Worm (Caenorhabditis elegans) whole organism, midembryonic: ENCODE results near the gene dph-5.

Source experiments
- cog-1 ChIP-seq: sonication (generic microtip); optimal IDR thresholded peaks from 2 replicates; lab custom pipeline; 2016; ENCODE audit warnings: missing genetic modification characterization, missing compliant biosample characterization
- flt-1 ChIP-seq: fragments of 200-800 bp; sonication (Bioruptor generic); IDR thresholded peaks from 2 replicates; pipeline ENCODE4 v1.3.6; 2022; ENCODE audit warnings: missing genetic modification characterization, missing compliant biosample characterization
- klf-2 ChIP-seq: fragments of 200-800 bp; sonication (Bioruptor generic); conservative IDR thresholded peaks from 2 replicates; pipeline ENCODE4 v1.3.6; 2022; ENCODE audit warnings: missing genetic modification reagents, missing genetic modification characterization, missing compliant biosample characterization
- ref-1 ChIP-seq: fragments of 200-800 bp; sonication (Bioruptor generic); conservative IDR thresholded peaks from 2 replicates; pipeline ENCODE4 v1.3.6; 2022; ENCODE audit warnings: missing genetic modification reagents, missing genetic modification characterization, missing compliant biosample characterization
- tab-1 ChIP-seq: fragments of 200-800 bp; sonication (Bioruptor generic); IDR thresholded peaks from 2 replicates; pipeline ENCODE4 v1.3.6; 2022; ENCODE audit warnings: missing genetic modification characterization, missing compliant biosample characterization
- ztf-23 ChIP-seq: fragments of 200-800 bp; sonication (Bioruptor generic); IDR thresholded peaks from 2 replicates; pipeline ENCODE4 v1.3.6; 2022; ENCODE audit warnings: missing genetic modification reagents, missing genetic modification characterization, missing compliant biosample characterization

ce11 chrII:11376026-11376425 is 26.0 kb downstream of the dph-5 start:
- no peak for TF ChIP-seq flt-1 (GFP tag; lab: Robert Waterston, UW)
- no peak for TF ChIP-seq cog-1
- no peak for TF ChIP-seq ztf-23 (GFP tag; lab: Robert Waterston, UW)
- TF ChIP-seq klf-2 (GFP tag; lab: Robert Waterston, UW), result no peak
- no peak for TF ChIP-seq tab-1
- no peak for TF ChIP-seq ref-1 (GFP tag; lab: Robert Waterston, UW)
